Worm (Caenorhabditis elegans): ENCODE data around the gene sra-3.

The sra-3 gene

DNA sequence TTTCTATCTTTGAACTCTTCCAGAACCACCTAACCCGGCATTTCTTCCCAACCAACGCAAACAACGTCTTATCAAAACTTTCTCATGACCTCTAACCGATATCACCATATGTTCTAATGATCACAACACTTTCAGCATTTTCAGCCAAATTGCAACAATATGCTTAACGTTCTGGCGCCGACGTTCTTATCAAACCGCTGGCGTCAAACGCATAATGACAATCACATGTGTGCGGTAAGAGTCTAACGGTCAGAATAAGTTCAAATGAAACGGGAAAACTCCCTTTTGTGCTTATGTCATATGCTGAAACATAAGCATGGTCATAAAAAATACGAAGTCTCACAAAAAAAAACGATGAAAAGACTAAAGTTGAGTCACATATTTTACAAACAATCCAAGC, 39.7 kb downstream of the sra-3 start:
- TF ChIP-seq nhr-76 (tag; optimal IDR thresholded peaks at IDR 0.05) (no peak), unc-62 (GFP tag; optimal IDR thresholded peaks at IDR 0.05) (no peak), lir-3 (tag; optimal IDR thresholded peaks at IDR 0.05; ENCODE audit: poor library complexity) (no peak), lin-35 (GFP tag; optimal IDR thresholded peaks at IDR 0.05) (peak in 1 of 2 experiments; percentile 73), jun-1 (tag; optimal IDR thresholded peaks at IDR 0.05) (peak; percentile 10), ceh-90 (tag; optimal IDR thresholded peaks at IDR 0.05) (no peak), lin-14 (GFP tag; optimal IDR thresholded peaks at IDR 0.05) (peak; percentile 2), nhr-71 (tag; optimal IDR thresholded peaks at IDR 0.05) (peak; percentile 57), nhr-90 (tag; optimal IDR thresholded peaks at IDR 0.05; ENCODE audit: poor library complexity) (peak; percentile 28), mdl-1 (tag; optimal IDR thresholded peaks at IDR 0.05) (peak in 1 of 2 experiments; percentile 49), elt-2 (tag; optimal IDR thresholded peaks at IDR 0.05) (peak; percentile 99), elt-3 (tag; optimal IDR thresholded peaks at IDR 0.05) (no peak), nhr-20 (tag; optimal IDR thresholded peaks at IDR 0.05) (peak; percentile 30)

ce11 chrII:9498589-9498988, 42.0 kb downstream of the sra-3 start:
- TF ChIP-seq nhr-71 (tag; optimal IDR thresholded peaks at IDR 0.05) (peak; percentile 28), lin-14 (GFP tag; optimal IDR thresholded peaks at IDR 0.05) (peak; percentile 37), vab-15 (tag; optimal IDR thresholded peaks at IDR 0.05) (no peak), pax-3 (tag; optimal IDR thresholded peaks at IDR 0.05) (no peak), swsn-7 (tag; optimal IDR thresholded peaks at IDR 0.05) (no peak), skn-1 (tag; optimal IDR thresholded peaks at IDR 0.05) (no peak), pqm-1 (tag; optimal IDR thresholded peaks at IDR 0.05) (peak; percentile 37), hpl-2 (GFP tag; optimal IDR thresholded peaks at IDR 0.05) (no peak), elt-2 (tag; optimal IDR thresholded peaks at IDR 0.05) (peak; percentile 51), unc-98 (GFP tag; IDR thresholded peaks at IDR 0.05) (no peak), fkh-8 (tag; optimal IDR thresholded peaks at IDR 0.05) (peak; percentile 1), C04F5.9 (tag; optimal IDR thresholded peaks at IDR 0.05) (no peak), ceh-90 (tag; optimal IDR thresholded peaks at IDR 0.05) (no peak), nhr-84 (tag; optimal IDR thresholded peaks at IDR 0.05) (no peak), lin-13 (GFP tag; optimal IDR thresholded peaks at IDR 0.05) (no peak), nhr-90 (tag; optimal IDR thresholded peaks at IDR 0.05; ENCODE audit: poor library complexity) (no peak)

DNA sequence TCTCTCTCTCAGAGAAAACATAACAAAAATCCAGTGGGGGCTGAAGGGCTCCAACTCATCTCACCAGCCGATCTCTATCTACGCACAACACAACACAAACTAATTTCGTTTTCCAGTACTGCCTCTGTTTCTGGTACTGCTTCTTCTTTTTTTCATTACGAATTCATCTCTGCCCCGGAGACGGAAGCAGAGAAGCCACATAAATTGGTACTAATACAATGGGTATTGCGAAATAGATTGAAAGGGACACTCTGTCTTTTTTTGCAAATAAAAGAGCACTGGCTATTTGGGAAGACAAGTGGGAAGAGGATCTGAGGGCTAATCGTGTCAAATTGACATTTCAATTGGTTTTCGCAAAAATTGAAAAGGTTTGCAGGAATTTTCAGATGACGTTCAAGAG, 43.3 kb downstream of the sra-3 start:
- no peak for TF ChIP-seq swsn-7 (tag; optimal IDR thresholded peaks at IDR 0.05)
- TF ChIP-seq egl-27 (tag; optimal IDR thresholded peaks at IDR 0.05), result no peak
- no peak for TF ChIP-seq ztf-11 (tag; optimal IDR thresholded peaks at IDR 0.05)
- TF ChIP-seq zag-1 (tag; optimal IDR thresholded peaks at IDR 0.05), result peak; percentile 16
- no peak for TF ChIP-seq fkh-10 (GFP tag; optimal IDR thresholded peaks at IDR 0.05)
- no peak for TF ChIP-seq Y116A8C.19 (tag; optimal IDR thresholded peaks at IDR 0.05; ENCODE audit: borderline replicate concordance)
- no peak for TF ChIP-seq isw-1 (GFP tag; IDR thresholded peaks at IDR 0.05)
- TF ChIP-seq tbx-2 (tag; optimal IDR thresholded peaks at IDR 0.05), result peak; percentile 17
- TF ChIP-seq nhr-12 (tag; optimal IDR thresholded peaks at IDR 0.05), result no peak
- TF ChIP-seq lin-39 (tag; optimal IDR thresholded peaks at IDR 0.05), result no peak
- no peak for TF ChIP-seq sup-37 (GFP tag; optimal IDR thresholded peaks at IDR 0.05)
- TF ChIP-seq ceh-90 (tag; optimal IDR thresholded peaks at IDR 0.05), result no peak
- TF ChIP-seq ets-5 (GFP tag; IDR thresholded peaks at IDR 0.05), result no peak
- no peak for TF ChIP-seq nhr-84 (tag; optimal IDR thresholded peaks at IDR 0.05)
- no peak for TF ChIP-seq sptf-1 (tag; optimal IDR thresholded peaks at IDR 0.05)
- no peak for TF ChIP-seq pax-3 (tag; optimal IDR thresholded peaks at IDR 0.05)
- peak; percentile 37 for TF ChIP-seq zip-4 (GFP tag; optimal IDR thresholded peaks at IDR 0.05)
- no peak for TF ChIP-seq dsc-1 (tag; optimal IDR thresholded peaks at IDR 0.05)
- TF ChIP-seq ces-1 (GFP tag; optimal IDR thresholded peaks at IDR 0.05), result no peak
- no peak for TF ChIP-seq sox-4 (tag; optimal IDR thresholded peaks at IDR 0.05)
- TF ChIP-seq ceh-8 (GFP tag; optimal IDR thresholded peaks at IDR 0.05), result no peak
- TF ChIP-seq aly-2 (tag; optimal IDR thresholded peaks at IDR 0.05), result no peak
- TF ChIP-seq nhr-71 (tag; optimal IDR thresholded peaks at IDR 0.05), result peak; percentile 24
- no peak for TF ChIP-seq mdl-1 (tag; optimal IDR thresholded peaks at IDR 0.05)
- TF ChIP-seq fkh-4 (tag; optimal IDR thresholded peaks at IDR 0.05; ENCODE audit: borderline replicate concordance), result no peak
- no peak for TF ChIP-seq C16A3.4 (tag; optimal IDR thresholded peaks at IDR 0.05)
- no peak for TF ChIP-seq elt-3 (tag; optimal IDR thresholded peaks at IDR 0.05)
- no peak for TF ChIP-seq F16B12.6 (tag; optimal IDR thresholded peaks at IDR 0.05)
- TF ChIP-seq ceh-63 (GFP tag; optimal IDR thresholded peaks at IDR 0.05), result no peak
- no peak for TF ChIP-seq blmp-1 (tag; optimal IDR thresholded peaks at IDR 0.05)
- TF ChIP-seq lin-15B (tag; optimal IDR thresholded peaks at IDR 0.05), result no peak
- TF ChIP-seq mef-2 (tag; optimal IDR thresholded peaks at IDR 0.05), result no peak
- no peak for TF ChIP-seq unc-62 (GFP tag; optimal IDR thresholded peaks at IDR 0.05)

All from whole organism, L1 larva.